Fruit fly (Drosophila melanogaster) whole organism, wandering third instar larva: ENCODE data around the gene ATPsynE.

Experiments
- Abd-B ChIP-seq: fragments of >200 bp; optimal IDR thresholded peaks from 2 replicates; lab custom pipeline; 2017; ENCODE audit warnings: missing biosample characterization, missing genetic modification characterization
- CG32264 ChIP-seq: fragments of 200-800 bp; sonication (Bioruptor generic); optimal IDR thresholded peaks from 2 replicates; lab custom pipeline; 2016; ENCODE audit warnings: missing biosample characterization, missing genetic modification characterization
- CG9705 ChIP-seq: fragments of 200-800 bp; sonication (Bioruptor generic); optimal IDR thresholded peaks from 2 replicates; lab custom pipeline; 2018; ENCODE audit warnings: missing biosample characterization, mild to moderate bottlenecking, missing genetic modification characterization
- CrebA ChIP-seq: fragments of 200-800 bp; sonication (Bioruptor generic); optimal IDR thresholded peaks from 2 replicates; lab custom pipeline; 2016; ENCODE audit warnings: missing biosample characterization, mild to moderate bottlenecking, missing genetic modification characterization, borderline replicate concordance
- Dfd ChIP-seq: fragments of >200 bp; optimal IDR thresholded peaks from 2 replicates; lab custom pipeline; 2017; ENCODE audit warnings: missing biosample characterization, missing genetic modification characterization
- Dif ChIP-seq: fragments of 200-275, 200-300 bp; sonication (Bioruptor generic); optimal IDR thresholded peaks from 2 replicates; lab custom pipeline; 2018; ENCODE audit warnings: missing biosample characterization, missing genetic modification characterization; ENCODE audit not compliant: partially characterized antibody
- GATAd ChIP-seq: sonication (Bioruptor generic); optimal IDR thresholded peaks from 2 replicates; lab custom pipeline; 2016; ENCODE audit warnings: missing biosample characterization, missing genetic modification characterization
- HLH106 ChIP-seq: fragments of 200-800 bp; optimal IDR thresholded peaks from 3 replicates; lab custom pipeline; 2019; ENCODE audit warnings: missing biosample characterization, mild to moderate bottlenecking, missing genetic modification characterization, moderate library complexity
- Hnf4 ChIP-seq: fragments of 200-800 bp; sonication (Bioruptor generic); optimal IDR thresholded peaks from 2 replicates; lab custom pipeline; 2016; ENCODE audit warnings: missing biosample characterization, mild to moderate bottlenecking, missing genetic modification characterization
- Hr78 ChIP-seq: fragments of >200 bp; optimal IDR thresholded peaks from 2 replicates; lab custom pipeline; 2017; ENCODE audit warnings: missing biosample characterization, missing genetic modification characterization
- Hr83 ChIP-seq: fragments of 200-300 bp; sonication (Bioruptor generic); optimal IDR thresholded peaks from 2 replicates; lab custom pipeline; 2016; ENCODE audit warnings: missing biosample characterization, mild to moderate bottlenecking, missing genetic modification characterization, moderate library complexity; ENCODE audit not compliant: poor library complexity, severe bottlenecking
- Jra ChIP-seq: sonication (Bioruptor generic); optimal IDR thresholded peaks from 2 replicates; lab custom pipeline; 2016; ENCODE audit warnings: missing biosample characterization, missing genetic modification characterization
- Mio ChIP-seq: sonication (Bioruptor generic); optimal IDR thresholded peaks from 2 replicates; lab custom pipeline; 2016; ENCODE audit warnings: missing biosample characterization, missing genetic modification characterization
- Myc ChIP-seq: fragments of >200 bp; optimal IDR thresholded peaks from 2 replicates; lab custom pipeline; 2017
- N ChIP-seq: fragments of >200 bp; optimal IDR thresholded peaks from 2 replicates; lab custom pipeline; 2018; ENCODE audit warnings: missing biosample characterization, missing external identifiers, missing genetic modification characterization
- OdsH ChIP-seq: fragments of 200-800 bp; sonication (Bioruptor generic); optimal IDR thresholded peaks from 2 replicates; lab custom pipeline; 2016; ENCODE audit warnings: missing biosample characterization, mild to moderate bottlenecking, missing genetic modification characterization
- Rel ChIP-seq, 2 experiments: fragments of 200-800 bp; sonication (Bioruptor generic) in 1 of 2; optimal IDR thresholded peaks; 2 replicates in 1 of 2; 3 replicates in 1 of 2; lab custom pipeline; 2016 to 2019; ENCODE audit warnings: mild to moderate bottlenecking in 2 of 2, missing biosample characterization in 2 of 2, missing genetic modification characterization in 2 of 2, moderate library complexity in 1 of 2
- Sp1 ChIP-seq: fragments of 200-800 bp; sonication (Bioruptor generic); optimal IDR thresholded peaks from 3 replicates; lab custom pipeline; 2019; ENCODE audit warnings: missing biosample characterization, mild to moderate bottlenecking, missing genetic modification characterization, moderate library complexity
- Vsx2 ChIP-seq: fragments of 200-300, 225-300 bp; sonication (Bioruptor generic); optimal IDR thresholded peaks from 2 replicates; lab custom pipeline; 2018; ENCODE audit warnings: missing biosample characterization, missing genetic modification characterization; ENCODE audit not compliant: partially characterized antibody
- br ChIP-seq: fragments of 200-800 bp; sonication (Bioruptor generic); optimal IDR thresholded peaks from 2 replicates; lab custom pipeline; 2016; ENCODE audit warnings: missing biosample characterization, missing genetic modification characterization
- brk ChIP-seq: fragments of 200-800 bp; sonication (Bioruptor generic); optimal IDR thresholded peaks from 2 replicates; lab custom pipeline; 2016; ENCODE audit warnings: missing biosample characterization, mild to moderate bottlenecking, missing genetic modification characterization
- dl ChIP-seq, 2 experiments: fragments of 175-275, 200-275 bp in 1 of 2; fragments of 200-275 bp in 1 of 2; sonication (Bioruptor generic); optimal IDR thresholded peaks; lab custom pipeline; 2018; ENCODE audit warnings: mild to moderate bottlenecking in 2 of 2, missing biosample characterization in 2 of 2, missing genetic modification characterization in 2 of 2, moderate library complexity in 2 of 2; ENCODE audit not compliant: partially characterized antibody in 2 of 2, insufficient read depth in 1 of 2
- dmrt93B ChIP-seq: fragments of 200-800 bp; sonication (Bioruptor generic); optimal IDR thresholded peaks from 2 replicates; lab custom pipeline; 2018; ENCODE audit warnings: missing biosample characterization, mild to moderate bottlenecking, missing genetic modification characterization
- dsf ChIP-seq: sonication (Bioruptor generic); optimal IDR thresholded peaks from 2 replicates; lab custom pipeline; 2016; ENCODE audit warnings: missing biosample characterization, missing genetic modification characterization, borderline replicate concordance
- ey ChIP-seq: fragments of 200-800 bp; sonication (Bioruptor generic); optimal IDR thresholded peaks from 2 replicates; lab custom pipeline; 2016; ENCODE audit warnings: missing biosample characterization, missing genetic modification characterization
- foxo ChIP-seq, 2 experiments: fragments of 200-800 bp; sonication (Bioruptor generic); optimal IDR thresholded peaks; 2 replicates in 1 of 2; 3 replicates in 1 of 2; lab custom pipeline; 2016 to 2017; ENCODE audit warnings: missing biosample characterization in 2 of 2, missing genetic modification characterization in 2 of 2
- fru ChIP-seq: fragments of 200-800 bp; sonication (Bioruptor generic); optimal IDR thresholded peaks from 3 replicates; lab custom pipeline; 2016; ENCODE audit warnings: missing biosample characterization, mild to moderate bottlenecking, missing genetic modification characterization
- h ChIP-seq: fragments of 200-800 bp; sonication (Bioruptor generic); optimal IDR thresholded peaks from 3 replicates; lab custom pipeline; 2016; ENCODE audit warnings: missing biosample characterization, mild to moderate bottlenecking, missing genetic modification characterization
- jim ChIP-seq: fragments of 175-275, 200-325 bp; sonication (Bioruptor generic); optimal IDR thresholded peaks from 2 replicates; lab custom pipeline; 2016; ENCODE audit warnings: missing biosample characterization, mild to moderate bottlenecking, missing genetic modification characterization
- lola ChIP-seq: fragments of >200 bp; optimal IDR thresholded peaks from 2 replicates; lab custom pipeline; 2017; ENCODE audit warnings: missing biosample characterization, missing genetic modification characterization
- pan ChIP-seq: fragments of >200 bp; optimal IDR thresholded peaks from 2 replicates; lab custom pipeline; 2017
- psq ChIP-seq: fragments of 200-800 bp; sonication (Bioruptor generic); optimal IDR thresholded peaks from 3 replicates; lab custom pipeline; 2017; ENCODE audit warnings: missing biosample characterization, mild to moderate bottlenecking, missing genetic modification characterization, moderate library complexity
- rgr ChIP-seq: fragments of 200-800 bp; sonication (Bioruptor generic); optimal IDR thresholded peaks from 3 replicates; lab custom pipeline; 2016; ENCODE audit warnings: missing biosample characterization, mild to moderate bottlenecking, missing genetic modification characterization
- sage ChIP-seq: fragments of 200-800 bp; sonication (Bioruptor generic); optimal IDR thresholded peaks from 2 replicates; lab custom pipeline; 2016; ENCODE audit warnings: missing biosample characterization, mild to moderate bottlenecking, missing genetic modification characterization
- sv ChIP-seq: fragments of 200-800 bp; sonication (Bioruptor generic); optimal IDR thresholded peaks from 3 replicates; lab custom pipeline; 2016; ENCODE audit warnings: missing biosample characterization, missing genetic modification characterization
- tai ChIP-seq: sonication (Bioruptor generic); optimal IDR thresholded peaks from 2 replicates; lab custom pipeline; 2016; ENCODE audit warnings: missing biosample characterization, missing genetic modification characterization
- usp ChIP-seq: fragments of >200 bp; optimal IDR thresholded peaks from 2 replicates; lab custom pipeline; 2017; ENCODE audit warnings: missing biosample characterization, missing genetic modification characterization
- woc ChIP-seq: sonication (Bioruptor generic); optimal IDR thresholded peaks from 2 replicates; lab custom pipeline; 2016; ENCODE audit warnings: missing biosample characterization, mild to moderate bottlenecking, missing genetic modification characterization

ATPsynE gene

DNA sequence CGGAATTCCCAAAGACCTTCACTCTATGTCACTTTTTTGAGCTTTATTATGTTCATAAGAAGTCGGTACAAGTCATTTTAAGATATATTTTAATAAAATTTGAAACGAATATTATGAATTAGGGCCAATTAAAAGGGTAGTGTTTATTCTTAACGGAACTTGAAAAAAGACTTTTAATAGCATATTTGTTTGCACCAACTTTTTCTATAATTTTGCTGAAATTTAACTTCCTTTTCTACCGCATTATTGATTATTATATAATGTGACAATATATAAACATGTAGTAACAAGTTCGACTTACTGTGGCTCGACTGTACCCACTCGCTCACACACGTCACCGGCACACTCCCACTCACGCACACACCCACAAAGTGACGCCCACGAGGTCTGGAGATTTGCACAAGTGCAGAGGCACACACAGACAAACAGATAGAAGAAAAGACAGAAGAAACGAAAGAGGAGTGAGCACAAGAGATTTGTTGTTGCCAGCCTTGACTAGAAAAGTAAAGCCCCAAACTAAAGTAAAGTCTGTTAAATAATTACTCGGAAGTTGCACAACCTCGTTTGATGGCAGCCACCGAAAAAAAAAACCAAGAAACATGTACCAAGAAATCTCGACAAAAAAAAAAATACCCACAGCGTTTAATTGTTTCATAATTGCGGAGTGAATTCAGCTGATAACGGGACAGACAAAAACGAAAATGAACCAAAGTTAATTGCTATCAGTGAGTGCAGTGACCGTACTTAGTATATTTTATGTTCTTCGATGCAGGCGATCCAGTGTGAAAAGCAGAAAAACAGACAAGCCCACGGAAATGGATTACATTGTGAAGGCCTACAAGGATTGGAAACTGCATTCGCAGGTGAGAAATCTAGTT is 36.5 kb upstream of the ATPsynE start:
- TF ChIP-seq Myc (lab: Kevin White, UChicago) (no peak), GATAd (no peak), Sp1 (GFP tag; lab: Kevin White, UChicago) (peak; percentile 30), Hr78 (GFP tag; lab: Kevin White, UChicago) (no peak), Jra (GFP tag; lab: Kevin White, UChicago) (no peak), brk (no peak), Hr83 (GFP tag; lab: Kevin White, UChicago) (peak; percentile 11), lola (GFP tag; lab: Kevin White, UChicago) (no peak), dsf (no peak), dmrt93B (peak; percentile 29), Dfd (GFP tag; lab: Kevin White, UChicago) (no peak), rgr (GFP tag; lab: Kevin White, UChicago) (peak; percentile 22), pan (no peak), h (GFP tag; lab: Kevin White, UChicago) (peak; percentile 69), foxo (GFP tag; optimal IDR thresholded peaks at IDR 0.05; lab: Kevin White, UChicago) (peak in 1 of 2 experiments; percentile 57), br (GFP tag; lab: Kevin White, UChicago) (peak; percentile 21), Mio (GFP tag; lab: Kevin White, UChicago) (no peak), psq (peak; percentile 36), sv (GFP tag; lab: Kevin White, UChicago) (no peak), N (GFP tag; lab: Kevin White, UChicago) (no peak), CrebA (GFP tag; lab: Kevin White, UChicago) (no peak), OdsH (GFP tag; lab: Kevin White, UChicago) (peak; percentile 57), HLH106 (tag; lab: Kevin White, UChicago) (peak; percentile 46), CG9705 (GFP tag; lab: Kevin White, UChicago) (no peak), Dif (GFP tag; lab: Kevin White, UChicago) (no peak), fru (GFP tag; lab: Kevin White, UChicago) (peak; percentile 54), tai (GFP tag; lab: Kevin White, UChicago) (no peak), sage (no peak), CG32264 (GFP tag; lab: Kevin White, UChicago) (no peak), woc (GFP tag; lab: Kevin White, UChicago) (peak; percentile 38), jim (GFP tag; lab: Kevin White, UChicago) (no peak), ey (GFP tag; lab: Kevin White, UChicago) (peak; percentile 27), Rel (GFP tag; optimal IDR thresholded peaks at IDR 0.05; lab: Kevin White, UChicago) (no peak), Rel (tag; optimal IDR thresholded peaks at IDR 0.05; lab: Kevin White, UChicago) (peak; percentile 84), Abd-B (GFP tag; lab: Kevin White, UChicago) (no peak), Vsx2 (GFP tag; lab: Kevin White, UChicago) (no peak), dl (GFP tag; optimal IDR thresholded peaks at IDR 0.05; lab: Kevin White, UChicago; ENCODE audit: insufficient read depth in 1 of 2, partially characterized antibody in 2 of 2) (no peak), usp (GFP tag; lab: Kevin White, UChicago) (no peak), Hnf4 (no peak)

DNA sequence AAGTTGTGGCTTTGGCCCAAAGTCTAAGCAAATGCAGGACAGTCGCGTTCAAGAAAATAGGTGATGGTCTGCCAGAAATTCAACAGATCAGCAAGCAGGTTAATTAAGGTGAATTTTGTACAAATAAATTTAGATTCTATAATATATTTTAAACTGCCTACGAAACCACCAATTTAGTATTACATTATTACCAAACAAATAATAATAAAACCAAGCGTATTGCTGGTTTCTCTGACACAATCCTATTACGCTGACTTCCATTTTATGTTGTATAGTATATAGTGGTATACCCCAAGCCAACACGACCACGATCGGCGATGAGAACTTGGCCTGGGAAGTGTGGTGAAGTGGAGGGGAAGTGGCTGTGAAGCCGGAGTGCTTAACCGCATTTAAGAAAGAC is 35.3 kb upstream of the ATPsynE start:
- TF ChIP-seq dl (GFP tag; optimal IDR thresholded peaks at IDR 0.05; lab: Kevin White, UChicago; ENCODE audit: insufficient read depth in 1 of 2, partially characterized antibody in 2 of 2) (no peak), Abd-B (GFP tag; lab: Kevin White, UChicago) (no peak), GATAd (no peak), h (GFP tag; lab: Kevin White, UChicago) (peak; percentile 83), Mio (GFP tag; lab: Kevin White, UChicago) (no peak), woc (GFP tag; lab: Kevin White, UChicago) (peak; percentile 84), Hr83 (GFP tag; lab: Kevin White, UChicago) (no peak), sage (no peak), HLH106 (tag; lab: Kevin White, UChicago) (peak; percentile 87), Jra (GFP tag; lab: Kevin White, UChicago) (peak; percentile 29), CrebA (GFP tag; lab: Kevin White, UChicago) (peak; percentile 31), usp (GFP tag; lab: Kevin White, UChicago) (no peak), Dif (GFP tag; lab: Kevin White, UChicago) (no peak), Dfd (GFP tag; lab: Kevin White, UChicago) (no peak), ey (GFP tag; lab: Kevin White, UChicago) (peak; percentile 82), Hnf4 (peak; percentile 62), jim (GFP tag; lab: Kevin White, UChicago) (no peak), Vsx2 (GFP tag; lab: Kevin White, UChicago) (no peak), Myc (lab: Kevin White, UChicago) (no peak), brk (peak; percentile 43), Sp1 (GFP tag; lab: Kevin White, UChicago) (peak; percentile 91), pan (no peak), OdsH (GFP tag; lab: Kevin White, UChicago) (peak; percentile 90), Rel (GFP tag; optimal IDR thresholded peaks at IDR 0.05; lab: Kevin White, UChicago) (no peak), Rel (tag; optimal IDR thresholded peaks at IDR 0.05; lab: Kevin White, UChicago) (peak; percentile 65), br (GFP tag; lab: Kevin White, UChicago) (peak; percentile 78), dmrt93B (peak; percentile 74), lola (GFP tag; lab: Kevin White, UChicago) (no peak), dsf (no peak), N (GFP tag; lab: Kevin White, UChicago) (no peak), sv (GFP tag; lab: Kevin White, UChicago) (no peak), Hr78 (GFP tag; lab: Kevin White, UChicago) (no peak), foxo (GFP tag; optimal IDR thresholded peaks at IDR 0.05; lab: Kevin White, UChicago) (peak in 1 of 2 experiments; percentile 83), rgr (GFP tag; lab: Kevin White, UChicago) (peak; percentile 87), psq (peak; percentile 84), CG9705 (GFP tag; lab: Kevin White, UChicago) (peak; percentile 67), fru (GFP tag; lab: Kevin White, UChicago) (peak; percentile 87), CG32264 (GFP tag; lab: Kevin White, UChicago) (no peak), tai (GFP tag; lab: Kevin White, UChicago) (peak; percentile 6)
